Worm (Caenorhabditis elegans) whole organism, mixed stage, embryonic: ENCODE data around the gene Y45G5AM.6.

Experiments
- M03D4.4 ChIP-seq: sonication (generic microtip); optimal IDR thresholded peaks from 2 replicates; lab custom pipeline; 2017; ENCODE audit warnings: mild to moderate bottlenecking, missing genetic modification characterization, missing compliant biosample characterization
- bed-3 ChIP-seq: fragments of 200-800 bp; sonication (Bioruptor generic); optimal IDR thresholded peaks from 3 replicates; lab custom pipeline; 2018; ENCODE audit warnings: mild to moderate bottlenecking, missing genetic modification characterization, moderate library complexity, missing compliant biosample characterization
- blmp-1 ChIP-seq: fragments of 150-350 bp; optimal IDR thresholded peaks from 2 replicates; lab custom pipeline; 2014; ENCODE audit warnings: missing biosample characterization, missing genetic modification characterization
- ceh-39 ChIP-seq: fragments of 150-350 bp; optimal IDR thresholded peaks from 2 replicates; lab custom pipeline; 2014; ENCODE audit warnings: missing biosample characterization, missing genetic modification characterization
- ceh-43 ChIP-seq: fragments of 200-800 bp; sonication (Bioruptor generic); optimal IDR thresholded peaks from 2 replicates; lab custom pipeline; 2018; ENCODE audit warnings: mild to moderate bottlenecking, missing genetic modification characterization, moderate library complexity, missing compliant biosample characterization
- ceh-83 ChIP-seq: fragments of 200-800 bp; sonication (Bioruptor generic); optimal IDR thresholded peaks from 2 replicates; lab custom pipeline; 2018; ENCODE audit warnings: mild to moderate bottlenecking, missing genetic modification characterization, missing compliant biosample characterization
- ces-1 ChIP-seq: fragments of 150-350 bp; optimal IDR thresholded peaks from 2 replicates; lab custom pipeline; 2014; ENCODE audit warnings: missing biosample characterization, missing genetic modification reagents, missing genetic modification characterization
- cnd-1 ChIP-seq: fragments of 200-800 bp; sonication (Bioruptor generic); optimal IDR thresholded peaks from 2 replicates; lab custom pipeline; 2018; ENCODE audit warnings: mild to moderate bottlenecking, missing genetic modification characterization, missing compliant biosample characterization
- drap-1 ChIP-seq: fragments of 200-800 bp; sonication (Bioruptor generic); optimal IDR thresholded peaks from 3 replicates; lab custom pipeline; 2018; ENCODE audit warnings: mild to moderate bottlenecking, missing genetic modification characterization, missing compliant biosample characterization
- elt-1 ChIP-seq: sonication (generic microtip); optimal IDR thresholded peaks from 2 replicates; lab custom pipeline; 2017; ENCODE audit warnings: missing genetic modification characterization, mild to moderate bottlenecking, missing compliant biosample characterization, antibody characterized with exemption, moderate library complexity, borderline replicate concordance; ENCODE audit not compliant: insufficient read depth
- elt-3 ChIP-seq: fragments of 150-350 bp; optimal IDR thresholded peaks from 2 replicates; lab custom pipeline; 2014; ENCODE audit warnings: missing biosample characterization, missing genetic modification characterization
- flh-1 ChIP-seq: fragments of 200-800 bp; sonication (Bioruptor generic); optimal IDR thresholded peaks from 2 replicates; lab custom pipeline; 2018; ENCODE audit warnings: mild to moderate bottlenecking, missing genetic modification characterization, moderate library complexity, missing compliant biosample characterization
- ham-2 ChIP-seq: fragments of 200-800 bp; sonication (Bioruptor generic); optimal IDR thresholded peaks from 2 replicates; lab custom pipeline; 2018; ENCODE audit warnings: mild to moderate bottlenecking, missing genetic modification characterization, missing compliant biosample characterization
- hlh-1 ChIP-seq: fragments of 150-350 bp; optimal IDR thresholded peaks from 2 replicates; lab custom pipeline; 2014; ENCODE audit warnings: missing biosample characterization, missing genetic modification reagents, missing genetic modification characterization
- lin-32 ChIP-seq: fragments of 200-800 bp; sonication (Bioruptor generic); optimal IDR thresholded peaks from 2 replicates; lab custom pipeline; 2018; ENCODE audit warnings: mild to moderate bottlenecking, missing genetic modification characterization, missing compliant biosample characterization
- lsy-2 ChIP-seq: fragments of 150-350 bp; optimal IDR thresholded peaks from 2 replicates; lab custom pipeline; 2014; ENCODE audit warnings: missing biosample characterization, missing genetic modification characterization
- mab-5 ChIP-seq: fragments of 150-350 bp; optimal IDR thresholded peaks from 2 replicates; lab custom pipeline; 2014; ENCODE audit warnings: missing biosample characterization, missing genetic modification characterization
- mep-1 ChIP-seq: fragments of 150-350 bp; optimal IDR thresholded peaks from 2 replicates; lab custom pipeline; 2017; ENCODE audit warnings: missing biosample characterization, missing genetic modification reagents, missing genetic modification characterization, inconsistent platforms
- mls-2 ChIP-seq: sonication (generic microtip); optimal IDR thresholded peaks from 2 replicates; lab custom pipeline; 2016; ENCODE audit warnings: mild to moderate bottlenecking, missing genetic modification characterization, moderate library complexity, missing compliant biosample characterization
- nhr-12 ChIP-seq: fragments of 150-350 bp; optimal IDR thresholded peaks from 2 replicates; lab custom pipeline; 2014; ENCODE audit warnings: missing biosample characterization, missing genetic modification characterization
- nhr-2 ChIP-seq: fragments of 150-350 bp; optimal IDR thresholded peaks from 2 replicates; lab custom pipeline; 2014; ENCODE audit warnings: missing biosample characterization, missing genetic modification characterization
- nhr-237 ChIP-seq: fragments of 150-350 bp; optimal IDR thresholded peaks from 2 replicates; lab custom pipeline; 2014; ENCODE audit warnings: missing biosample characterization, missing genetic modification characterization
- nhr-76 ChIP-seq: sonication (generic microtip); optimal IDR thresholded peaks from 2 replicates; lab custom pipeline; 2017; ENCODE audit warnings: missing biosample characterization, missing genetic modification characterization
- pha-4 ChIP-seq: fragments of 150-350 bp; optimal IDR thresholded peaks from 2 replicates; lab custom pipeline; 2018; ENCODE audit warnings: missing biosample characterization, missing genetic modification reagents, missing genetic modification characterization
- snpc-4 ChIP-seq: fragments of 150-350 bp; optimal IDR thresholded peaks from 2 replicates; lab custom pipeline; 2014; ENCODE audit warnings: missing biosample characterization, missing genetic modification characterization
- sptf-1 ChIP-seq: sonication (generic microtip); optimal IDR thresholded peaks from 2 replicates; lab custom pipeline; 2017; ENCODE audit warnings: mild to moderate bottlenecking, missing genetic modification characterization, moderate library complexity, missing compliant biosample characterization
- tbx-8 ChIP-seq: fragments of 200-800 bp; sonication (Bioruptor generic); optimal IDR thresholded peaks from 2 replicates; lab custom pipeline; 2018; ENCODE audit warnings: mild to moderate bottlenecking, missing genetic modification characterization, moderate library complexity, missing compliant biosample characterization
- unc-120 ChIP-seq: sonication (generic microtip); optimal IDR thresholded peaks from 2 replicates; lab custom pipeline; 2017; ENCODE audit warnings: missing genetic modification characterization, missing compliant biosample characterization; ENCODE audit not compliant: poor library complexity, severe bottlenecking
- unc-39 ChIP-seq: fragments of 150-350 bp; optimal IDR thresholded peaks from 2 replicates; lab custom pipeline; 2014; ENCODE audit warnings: missing biosample characterization, missing genetic modification characterization
- unc-62 ChIP-seq: fragments of 150-350 bp; optimal IDR thresholded peaks from 2 replicates; lab custom pipeline; 2014; ENCODE audit warnings: missing biosample characterization, missing genetic modification reagents, missing genetic modification characterization
- zip-8 ChIP-seq: fragments of 150-350 bp; optimal IDR thresholded peaks from 2 replicates; lab custom pipeline; 2014; ENCODE audit warnings: missing biosample characterization, missing genetic modification characterization

The Y45G5AM.6 gene

DNA sequence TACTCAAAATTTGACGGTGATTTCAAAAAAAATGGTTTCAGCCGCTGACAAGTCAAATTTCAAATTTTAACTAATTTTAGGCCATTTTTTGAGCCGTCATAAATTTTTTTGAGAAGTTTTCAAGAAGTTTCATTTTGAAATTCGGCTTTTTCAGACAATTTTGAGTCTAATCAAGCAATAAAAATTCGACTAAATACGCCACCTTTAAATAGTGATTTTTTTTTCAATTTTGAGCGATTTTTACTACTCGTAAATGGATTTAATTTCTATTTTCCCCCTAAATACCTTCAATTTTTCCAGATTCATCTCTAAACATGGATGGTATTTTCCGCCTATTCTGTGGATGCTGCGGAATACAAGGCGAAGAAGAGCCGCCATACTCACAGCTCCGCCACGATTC is 7.9 kb downstream of the Y45G5AM.6 start, which contains the start of gene Y45G5AL.1:
Gene Y45G5AL.1, plus strand, starts transcription at position 301 of the 400 bp plus-strand sequence.
- TF ChIP-seq blmp-1 (no peak), unc-62 (no peak), ces-1 (GFP tag; lab: Kevin White, UChicago) (no peak), lin-32 (GFP tag; lab: Kevin White, UChicago) (no peak), nhr-237 (tag; lab: Kevin White, UChicago) (no peak), flh-1 (no peak), lsy-2 (tag; lab: Kevin White, UChicago) (no peak), zip-8 (tag; lab: Kevin White, UChicago) (no peak), unc-39 (no peak), nhr-12 (no peak), drap-1 (GFP tag; lab: Kevin White, UChicago) (no peak), bed-3 (GFP tag; lab: Kevin White, UChicago) (no peak), cnd-1 (tag; lab: Kevin White, UChicago) (no peak), ceh-43 (GFP tag; lab: Kevin White, UChicago) (no peak), elt-1 (tag; lab: Kevin White, UChicago) (no peak), snpc-4 (tag; lab: Kevin White, UChicago) (no peak), sptf-1 (tag; lab: Kevin White, UChicago) (no peak), ceh-83 (GFP tag; lab: Kevin White, UChicago) (no peak)

DNA sequence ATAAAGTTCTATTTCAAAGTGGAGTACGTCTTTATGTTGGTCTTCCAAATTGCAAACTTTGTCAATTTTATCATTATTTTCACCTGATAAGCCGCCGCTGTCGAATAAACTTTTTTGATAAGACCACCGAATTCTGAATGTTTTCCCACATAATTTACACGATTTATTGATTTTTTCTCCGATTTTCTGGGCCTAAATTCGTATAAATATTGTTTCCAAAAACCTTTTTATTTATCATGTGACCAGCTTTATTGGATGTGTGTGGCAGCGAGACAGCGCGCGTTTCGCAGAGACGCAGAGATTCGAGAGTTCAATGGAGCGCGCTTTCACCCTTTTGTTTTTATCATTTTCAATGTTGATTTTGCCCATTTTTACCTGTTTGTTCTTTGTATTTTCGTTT is 9.1 kb downstream of the Y45G5AM.6 start:
- TF ChIP-seq ceh-83 (GFP tag; lab: Kevin White, UChicago) (no peak), mep-1 (tag; lab: Kevin White, UChicago) (peak; percentile 39), nhr-76 (tag; lab: Kevin White, UChicago) (no peak), nhr-237 (tag; lab: Kevin White, UChicago) (peak; percentile 9), lsy-2 (tag; lab: Kevin White, UChicago) (peak; percentile 35), ceh-39 (tag; lab: Kevin White, UChicago) (peak; percentile 32), bed-3 (GFP tag; lab: Kevin White, UChicago) (peak; percentile 32), ces-1 (GFP tag; lab: Kevin White, UChicago) (peak; percentile 70)

DNA sequence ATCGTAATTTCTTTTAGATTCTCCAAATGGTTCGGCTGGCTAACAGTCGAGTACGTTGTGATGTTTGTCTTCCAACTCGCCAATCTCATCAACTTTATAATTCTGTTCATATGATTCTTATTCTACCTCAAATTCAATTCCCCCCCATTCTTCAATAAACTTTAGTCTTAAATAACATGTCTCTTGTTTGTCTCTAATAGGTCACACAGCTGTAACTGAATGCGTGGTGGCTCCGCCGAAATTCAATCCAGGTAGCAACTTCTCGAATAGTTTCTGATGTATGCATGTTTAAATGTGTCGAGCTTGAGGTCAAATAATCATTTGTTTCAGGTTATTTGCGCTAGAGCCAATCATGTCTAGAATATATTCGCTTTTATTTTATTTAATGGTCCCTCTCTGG is 13.4 kb downstream of the Y45G5AM.6 start, which contains the start of gene lgc-29:
Gene lgc-29, plus strand, starts transcription at position 301 of the 400 bp plus-strand sequence.
- TF ChIP-seq nhr-237 (tag; lab: Kevin White, UChicago), result no peak
- no peak for TF ChIP-seq ceh-43 (GFP tag; lab: Kevin White, UChicago)
- no peak for TF ChIP-seq elt-1 (tag; lab: Kevin White, UChicago)
- no peak for TF ChIP-seq ceh-39 (tag; lab: Kevin White, UChicago)
- no peak for TF ChIP-seq mep-1 (tag; lab: Kevin White, UChicago)
- no peak for TF ChIP-seq ceh-83 (GFP tag; lab: Kevin White, UChicago)
- no peak for TF ChIP-seq elt-3 (tag; lab: Kevin White, UChicago)
- TF ChIP-seq blmp-1, result no peak

DNA sequence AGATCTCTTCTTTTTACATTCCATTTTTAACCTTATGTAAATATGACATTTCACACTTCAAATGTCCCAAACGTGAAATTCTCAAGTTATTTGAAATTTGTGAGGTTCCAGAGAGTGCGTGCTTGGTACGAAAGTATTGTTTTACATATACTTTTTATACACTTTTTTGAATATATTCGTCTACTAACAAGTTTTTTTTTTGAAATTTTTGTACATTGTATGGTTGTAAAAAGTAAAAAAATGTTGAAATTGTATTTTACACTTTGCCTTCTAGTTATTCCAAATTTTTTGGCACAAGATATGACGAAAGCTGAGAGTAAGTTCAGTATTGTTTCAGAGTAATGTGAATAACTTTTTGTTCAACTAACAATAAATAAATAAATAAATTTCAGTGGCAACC is 17.4 kb downstream of the Y45G5AM.6 start, which contains the start of gene lgc-1:
Gene lgc-1, plus strand, starts transcription at position 301 of the 400 bp plus-strand sequence.
- TF ChIP-seq pha-4 (tag; lab: Kevin White, UChicago) (no peak), blmp-1 (no peak), ham-2 (GFP tag; lab: Kevin White, UChicago) (no peak), mab-5 (no peak), tbx-8 (GFP tag; lab: Kevin White, UChicago) (no peak), ceh-39 (tag; lab: Kevin White, UChicago) (no peak), cnd-1 (tag; lab: Kevin White, UChicago) (no peak), hlh-1 (tag; lab: Kevin White, UChicago) (no peak), zip-8 (tag; lab: Kevin White, UChicago) (no peak), M03D4.4 (no peak), ces-1 (GFP tag; lab: Kevin White, UChicago) (no peak), elt-3 (tag; lab: Kevin White, UChicago) (no peak), nhr-2 (tag; lab: Kevin White, UChicago) (no peak), nhr-237 (tag; lab: Kevin White, UChicago) (no peak), mls-2 (tag; lab: Kevin White, UChicago) (no peak), unc-120 (no peak), ceh-83 (GFP tag; lab: Kevin White, UChicago) (no peak), unc-62 (no peak), unc-39 (no peak), sptf-1 (tag; lab: Kevin White, UChicago) (no peak)
- TF ChIP-seq, all 35 proteins: peak for 0
